Worm (Caenorhabditis elegans) whole organism, L4 larva: Measurements from ENCODE around the gene math-33.

Experiments used
- dve-1 ChIP-seq: sonication (generic microtip); optimal IDR thresholded peaks from 2 replicates; lab custom pipeline; 2017; ENCODE audit warnings: antibody characterized with exemption, mild to moderate bottlenecking, missing genetic modification characterization, missing compliant biosample characterization; ENCODE audit not compliant: insufficient read depth
- lsy-2 ChIP-seq, 2 experiments: fragments of 150-350 bp in 1 of 2; sonication (generic microtip) in 1 of 2; optimal IDR thresholded peaks; 2 replicates each; lab custom pipeline; 2014 to 2017; ENCODE audit warnings: missing biosample characterization in 2 of 2, missing genetic modification characterization in 2 of 2
- nhr-237 ChIP-seq: sonication (generic microtip); optimal IDR thresholded peaks from 2 replicates; lab custom pipeline; 2017; ENCODE audit warnings: missing biosample characterization, missing genetic modification characterization
- unc-130 ChIP-seq: sonication (generic microtip); optimal IDR thresholded peaks from 2 replicates; lab custom pipeline; 2016; ENCODE audit warnings: missing genetic modification reagents, missing genetic modification characterization, missing compliant biosample characterization

DNA sequence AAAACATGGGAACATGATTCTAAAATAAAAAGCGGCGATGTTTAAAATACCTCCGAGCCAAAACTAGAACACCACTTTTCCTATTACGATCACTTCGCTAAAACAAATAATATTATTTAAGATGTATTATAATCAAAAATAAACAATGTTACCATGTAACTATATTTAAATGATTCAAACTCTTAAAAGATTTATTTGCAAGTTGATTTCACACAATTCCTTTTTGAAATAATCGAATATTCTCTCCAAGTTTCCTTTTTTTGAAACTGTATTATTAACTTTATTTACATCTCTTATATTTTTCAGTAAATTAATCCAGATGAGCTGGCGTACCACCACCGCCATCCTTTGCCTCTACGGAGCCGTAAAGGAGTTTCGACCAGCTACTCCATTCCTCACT is 27.5 kb downstream of the math-33 start, which contains the start of gene folt-1:
- TF ChIP-seq unc-130 (no peak), lsy-2 (tag; optimal IDR thresholded peaks at IDR 0.05; lab: Kevin White, UChicago) (no peak), dve-1 (tag; lab: Kevin White, UChicago) (no peak), nhr-237 (tag; lab: Kevin White, UChicago) (no peak)
